Fruit fly (Drosophila melanogaster) whole organism, pupa: ENCODE measurements around the gene Amun.

Experiments
- CG10348 ChIP-seq: fragments of 200-800 bp; sonication (Bioruptor generic); IDR thresholded peaks from 2 replicates; pipeline ENCODE4 v1.3.6; 2022; ENCODE audit warnings: missing biosample characterization, missing genetic modification characterization
- CG12605 ChIP-seq: fragments of 200-800 bp; sonication (Bioruptor generic); IDR thresholded peaks from 2 replicates; pipeline ENCODE4 v1.3.6; 2022; ENCODE audit warnings: missing biosample characterization, missing genetic modification characterization
- CG13204 ChIP-seq: fragments of 200-800 bp; sonication (Bioruptor generic); optimal IDR thresholded peaks from 2 replicates; lab custom pipeline; 2018; ENCODE audit warnings: missing biosample characterization, mild to moderate bottlenecking, missing genetic modification characterization, moderate library complexity
- CG14655 ChIP-seq: fragments of 200-800 bp; sonication (Bioruptor generic); optimal IDR thresholded peaks from 3 replicates; lab custom pipeline; 2017; ENCODE audit warnings: mild to moderate bottlenecking, missing biosample characterization, missing genetic modification reagents, missing genetic modification characterization
- CG15710 ChIP-seq: fragments of 200-800 bp; sonication (Bioruptor generic); optimal IDR thresholded peaks from 2 replicates; lab custom pipeline; 2018; ENCODE audit warnings: missing biosample characterization, mild to moderate bottlenecking, missing genetic modification characterization, moderate library complexity
- CG17806 ChIP-seq: fragments of 200-800 bp; sonication (Bioruptor generic); optimal IDR thresholded peaks from 2 replicates; lab custom pipeline; 2018; ENCODE audit warnings: missing biosample characterization, mild to moderate bottlenecking, missing genetic modification characterization, moderate library complexity
- CG32121 ChIP-seq: fragments of 200-800 bp; sonication (Bioruptor generic); IDR thresholded peaks from 2 replicates; pipeline ENCODE4 v1.3.6; 2022; ENCODE audit warnings: missing biosample characterization, missing genetic modification characterization
- CG34367 ChIP-seq: fragments of 200-800 bp; sonication (Bioruptor generic); optimal IDR thresholded peaks from 2 replicates; lab custom pipeline; 2018; ENCODE audit warnings: missing biosample characterization, mild to moderate bottlenecking, missing genetic modification characterization
- CG4496 ChIP-seq: fragments of 200-800 bp; sonication (Bioruptor generic); IDR thresholded peaks from 3 replicates; pipeline ENCODE4 v1.3.6; 2022; ENCODE audit warnings: missing biosample characterization, missing genetic modification characterization
- CG8159 ChIP-seq: fragments of 200-800 bp; sonication (Bioruptor generic); optimal IDR thresholded peaks from 3 replicates; lab custom pipeline; 2018; ENCODE audit warnings: missing biosample characterization, mild to moderate bottlenecking, missing genetic modification characterization, moderate library complexity
- CG8301 ChIP-seq: fragments of 200-800 bp; sonication (Bioruptor generic); optimal IDR thresholded peaks from 2 replicates; lab custom pipeline; 2018; ENCODE audit warnings: missing biosample characterization, mild to moderate bottlenecking, missing genetic modification characterization
- CG9948 ChIP-seq: fragments of 200-800 bp; sonication (Bioruptor generic); optimal IDR thresholded peaks from 2 replicates; lab custom pipeline; 2018; ENCODE audit warnings: missing biosample characterization, mild to moderate bottlenecking, missing genetic modification characterization, moderate library complexity
- D1 ChIP-seq: fragments of 200-800 bp; sonication (Bioruptor generic); optimal IDR thresholded peaks from 2 replicates; lab custom pipeline; 2018; ENCODE audit warnings: missing biosample characterization, mild to moderate bottlenecking, missing genetic modification characterization, moderate library complexity
- EcR ChIP-seq: fragments of 200-800 bp; sonication (Bioruptor generic); optimal IDR thresholded peaks from 3 replicates; lab custom pipeline; 2019; ENCODE audit warnings: missing biosample characterization, missing genetic modification characterization, mild to moderate bottlenecking, moderate library complexity, missing genetic modification reagents
- Ets98B ChIP-seq: fragments of 200-800 bp; sonication (Bioruptor generic); IDR thresholded peaks from 2 replicates; pipeline ENCODE4 v1.3.6; 2022; ENCODE audit warnings: missing biosample characterization, missing genetic modification characterization
- Pif1A ChIP-seq: fragments of 200-800 bp; sonication (Bioruptor generic); optimal IDR thresholded peaks from 3 replicates; lab custom pipeline; 2016; ENCODE audit warnings: missing biosample characterization, missing genetic modification characterization
- Pif1B ChIP-seq: fragments of 200-800 bp; sonication (Bioruptor generic); optimal IDR thresholded peaks from 3 replicates; lab custom pipeline; 2016; ENCODE audit warnings: missing biosample characterization, missing genetic modification characterization
- Snoo ChIP-seq: fragments of 200-800 bp; sonication (Bioruptor generic); optimal IDR thresholded peaks from 3 replicates; lab custom pipeline; 2017; ENCODE audit warnings: missing biosample characterization, mild to moderate bottlenecking, missing genetic modification characterization, inconsistent platforms
- fd96Ca ChIP-seq: fragments of 200-800 bp; sonication (Bioruptor generic); IDR thresholded peaks from 3 replicates; pipeline ENCODE4 v1.3.6; 2022; ENCODE audit warnings: missing biosample characterization, missing genetic modification characterization
- gl ChIP-seq: fragments of 200-800 bp; sonication (Bioruptor generic); optimal IDR thresholded peaks from 2 replicates; lab custom pipeline; 2018; ENCODE audit warnings: missing biosample characterization, mild to moderate bottlenecking, missing genetic modification characterization
- rn ChIP-seq: fragments of 200-800 bp; sonication (Bioruptor generic); IDR thresholded peaks from 2 replicates; pipeline ENCODE4 v1.3.6; 2022; ENCODE audit warnings: missing biosample characterization, missing genetic modification characterization

Gene Amun

dm6 chrX:11713808-11714528 lies 1.4 kb downstream of the Amun start:
- TF ChIP-seq gl (peak; percentile 8), Pif1A (no peak), CG10348 (no peak), CG8159 (tag; lab: Kevin White, UChicago) (peak; percentile 35), Pif1B (GFP tag; lab: Kevin White, UChicago) (no peak), CG8301 (tag; lab: Kevin White, UChicago) (peak; percentile 22), fd96Ca (peak; percentile 55; the same call in 1 of the 3 replicates), CG15710 (tag; lab: Kevin White, UChicago) (peak; percentile 27), CG4496 (GFP tag; lab: Robert Waterston, UW) (peak; percentile 59; the same call in 1 of the 3 replicates), EcR (GFP tag; lab: Kevin White, UChicago) (peak; percentile 0), CG12605 (GFP tag; lab: Robert Waterston, UW) (no peak; the same call in 1 of the 2 replicates), CG13204 (GFP tag; lab: Kevin White, UChicago) (peak; percentile 40), CG32121 (GFP tag; lab: Robert Waterston, UW) (no peak), Snoo (tag; lab: Kevin White, UChicago) (no peak), CG34367 (tag; lab: Kevin White, UChicago) (peak; percentile 18), D1 (tag; lab: Kevin White, UChicago) (no peak), CG14655 (peak; percentile 59), CG9948 (no peak)

dm6 chrX:11709799-11710720 lies 5.3 kb downstream of the Amun start, which contains the start of gene FucT6:
Gene FucT6, minus strand, starts transcription at chrX:11709951.
- TF ChIP-seq rn (GFP tag; lab: Robert Waterston, UW): no peak
- peak; percentile 4 for TF ChIP-seq EcR (GFP tag; lab: Kevin White, UChicago)
- peak; percentile 1 for TF ChIP-seq CG9948
- TF ChIP-seq Ets98B: peak; percentile 69
- TF ChIP-seq CG34367 (tag; lab: Kevin White, UChicago): no peak
- peak; percentile 15 for TF ChIP-seq Pif1B (GFP tag; lab: Kevin White, UChicago)
- peak; percentile 7 for TF ChIP-seq CG15710 (tag; lab: Kevin White, UChicago)
- TF ChIP-seq Snoo (tag; lab: Kevin White, UChicago): no peak
- TF ChIP-seq CG10348: no peak
- peak; percentile 13 for TF ChIP-seq CG8159 (tag; lab: Kevin White, UChicago)
- peak; percentile 27 for TF ChIP-seq CG13204 (GFP tag; lab: Kevin White, UChicago)
- no peak for TF ChIP-seq gl
- no peak for TF ChIP-seq CG14655
- peak; percentile 55 for TF ChIP-seq CG12605 (GFP tag; lab: Robert Waterston, UW)
- peak; percentile 74; the same call in 2 of the 3 replicates for TF ChIP-seq CG4496 (GFP tag; lab: Robert Waterston, UW)
- peak; percentile 73 for TF ChIP-seq CG32121 (GFP tag; lab: Robert Waterston, UW)
- TF ChIP-seq fd96Ca: peak; percentile 59; the same call in 1 of the 3 replicates
- no peak for TF ChIP-seq CG17806
- TF ChIP-seq CG8301 (tag; lab: Kevin White, UChicago): peak; percentile 16
- peak; percentile 39 for TF ChIP-seq Pif1A

dm6 chrX:11704929-11705612 lies 10.3 kb downstream of the Amun start, which contains the start of gene CG2444:
Gene CG2444, minus strand, starts transcription at chrX:11705300.
- TF ChIP-seq CG12605 (GFP tag; lab: Robert Waterston, UW) (no peak), CG10348 (no peak), CG14655 (no peak), CG32121 (GFP tag; lab: Robert Waterston, UW) (no peak), CG8159 (tag; lab: Kevin White, UChicago) (no peak), Pif1B (GFP tag; lab: Kevin White, UChicago) (no peak), CG34367 (tag; lab: Kevin White, UChicago) (no peak), Snoo (tag; lab: Kevin White, UChicago) (peak; percentile 26), Pif1A (no peak), CG4496 (GFP tag; lab: Robert Waterston, UW) (no peak), EcR (GFP tag; lab: Kevin White, UChicago) (peak; percentile 28), Ets98B (no peak), fd96Ca (no peak), rn (GFP tag; lab: Robert Waterston, UW) (no peak), CG9948 (no peak), CG8301 (tag; lab: Kevin White, UChicago) (no peak)

- TF ChIP-seq rn (GFP tag; lab: Robert Waterston, UW): no peak
- no peak for TF ChIP-seq CG15710 (tag; lab: Kevin White, UChicago)
Observed at dm6 chrX:11700765-11701164, 14.6 kb downstream of the Amun start.

- TF ChIP-seq gl (peak; percentile 32), CG12605 (GFP tag; lab: Robert Waterston, UW) (0 out of 2 replicates have a peak, but pooled peaks have one; percentile 19), CG14655 (no peak), CG4496 (GFP tag; lab: Robert Waterston, UW) (0 out of 3 replicates have a peak, but pooled peaks have one; percentile 18)
Observed at dm6 chrX:11695883-11696211, 19.5 kb downstream of the Amun start.
